Worm (Caenorhabditis elegans): Measurements from ENCODE around the gene syx-2.

The syx-2 gene

DNA sequence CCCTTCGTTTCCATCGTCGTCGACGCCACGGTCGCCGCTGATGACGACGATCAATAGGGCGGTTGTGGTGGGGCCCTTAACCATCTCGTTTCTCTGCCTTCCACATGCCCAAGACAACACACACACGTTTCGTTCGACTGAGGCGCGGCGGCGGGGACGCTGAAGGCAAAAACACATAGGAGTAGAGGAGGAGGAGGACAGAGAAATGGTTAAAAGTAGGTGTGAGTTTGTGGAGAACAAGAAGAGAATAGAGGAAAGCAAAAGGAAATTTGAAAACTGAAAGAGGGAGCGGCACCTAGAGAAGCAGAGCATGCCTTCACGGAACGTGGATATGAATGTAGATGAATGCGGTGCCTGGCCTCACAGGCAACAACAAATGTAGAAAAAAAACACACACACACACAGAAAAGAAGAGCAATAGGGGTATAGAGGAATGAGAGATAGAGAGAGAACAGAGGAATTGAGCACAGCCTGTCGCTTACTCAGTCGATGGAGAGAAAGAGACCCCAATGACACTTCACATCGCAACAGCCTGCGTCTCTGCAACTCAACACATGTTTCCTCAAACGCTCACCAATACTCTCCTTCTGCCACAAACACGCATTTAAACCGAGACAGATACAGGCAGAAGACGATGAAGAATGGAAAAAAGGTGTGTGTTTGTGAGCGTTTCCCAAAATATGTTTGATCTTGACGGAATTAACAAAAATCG, 9.5 kb downstream of the syx-2 start:
- peak; percentile 35 for TF ChIP-seq elt-2 (tag; optimal IDR thresholded peaks at IDR 0.05)
- peak; percentile 22 for TF ChIP-seq ztf-16 (tag; optimal IDR thresholded peaks at IDR 0.05)
- TF ChIP-seq ceh-14 (tag; optimal IDR thresholded peaks at IDR 0.05): peak; percentile 40
- TF ChIP-seq unc-3 (GFP tag; conservative IDR thresholded peaks at IDR 0.05): no peak
- no peak for TF ChIP-seq unc-3 (tag; optimal IDR thresholded peaks at IDR 0.05)
- no peak for TF ChIP-seq dmd-4 (tag; optimal IDR thresholded peaks at IDR 0.05; ENCODE audit: borderline replicate concordance)
- no peak for TF ChIP-seq lin-11 (tag; optimal IDR thresholded peaks at IDR 0.05)
- TF ChIP-seq ceh-31 (tag; optimal IDR thresholded peaks at IDR 0.05): peak; percentile 48
- peak; percentile 73 for TF ChIP-seq ceh-18 (tag; optimal IDR thresholded peaks at IDR 0.05)
- TF ChIP-seq ref-2 (tag; optimal IDR thresholded peaks at IDR 0.05): peak; percentile 50
- TF ChIP-seq C08G9.2 (tag; optimal IDR thresholded peaks at IDR 0.05): peak; percentile 3
- TF ChIP-seq hlh-30 (tag; optimal IDR thresholded peaks at IDR 0.05; ENCODE audit: insufficient read depth): peak; percentile 10
- no peak for TF ChIP-seq ceh-45 (GFP tag; IDR thresholded peaks at IDR 0.05)
- peak; percentile 64 for TF ChIP-seq tbx-2 (tag; optimal IDR thresholded peaks at IDR 0.05)
- TF ChIP-seq madf-2 (tag; optimal IDR thresholded peaks at IDR 0.05): peak; percentile 51
- TF ChIP-seq unc-42 (tag; optimal IDR thresholded peaks at IDR 0.05): peak; percentile 45
- peak; percentile 71 for TF ChIP-seq unc-55 (GFP tag; optimal IDR thresholded peaks at IDR 0.05)
- TF ChIP-seq hlh-8 (tag; optimal IDR thresholded peaks at IDR 0.05): peak; percentile 11
- TF ChIP-seq fkh-6 (tag; optimal IDR thresholded peaks at IDR 0.05): peak; percentile 38
- peak; percentile 56 for TF ChIP-seq nfya-1 (tag; optimal IDR thresholded peaks at IDR 0.05)
- peak; percentile 19 for TF ChIP-seq ets-4 (tag; optimal IDR thresholded peaks at IDR 0.05)
- no peak for TF ChIP-seq fax-1 (tag; optimal IDR thresholded peaks at IDR 0.05)
- peak; percentile 8 for TF ChIP-seq ceh-2 (tag; optimal IDR thresholded peaks at IDR 0.05)

ce11 chrX:13973769-13974168, 13.8 kb downstream of the syx-2 start:
- TF ChIP-seq elt-4 (tag; optimal IDR thresholded peaks at IDR 0.05) (no peak), unc-42 (tag; optimal IDR thresholded peaks at IDR 0.05) (peak; percentile 57), tbx-2 (tag; optimal IDR thresholded peaks at IDR 0.05) (peak; percentile 7), ceh-31 (tag; optimal IDR thresholded peaks at IDR 0.05) (peak; percentile 13), ceh-18 (tag; optimal IDR thresholded peaks at IDR 0.05) (peak; percentile 76), pag-3 (tag; optimal IDR thresholded peaks at IDR 0.05; ENCODE audit: borderline replicate concordance) (no peak), ceh-34 (tag; optimal IDR thresholded peaks at IDR 0.05) (peak; percentile 28), unc-55 (GFP tag; optimal IDR thresholded peaks at IDR 0.05) (peak; percentile 27), lim-6 (tag; optimal IDR thresholded peaks at IDR 0.05) (no peak), nhr-11 (tag; optimal IDR thresholded peaks at IDR 0.05) (no peak), ceh-14 (tag; optimal IDR thresholded peaks at IDR 0.05) (no peak)

DNA sequence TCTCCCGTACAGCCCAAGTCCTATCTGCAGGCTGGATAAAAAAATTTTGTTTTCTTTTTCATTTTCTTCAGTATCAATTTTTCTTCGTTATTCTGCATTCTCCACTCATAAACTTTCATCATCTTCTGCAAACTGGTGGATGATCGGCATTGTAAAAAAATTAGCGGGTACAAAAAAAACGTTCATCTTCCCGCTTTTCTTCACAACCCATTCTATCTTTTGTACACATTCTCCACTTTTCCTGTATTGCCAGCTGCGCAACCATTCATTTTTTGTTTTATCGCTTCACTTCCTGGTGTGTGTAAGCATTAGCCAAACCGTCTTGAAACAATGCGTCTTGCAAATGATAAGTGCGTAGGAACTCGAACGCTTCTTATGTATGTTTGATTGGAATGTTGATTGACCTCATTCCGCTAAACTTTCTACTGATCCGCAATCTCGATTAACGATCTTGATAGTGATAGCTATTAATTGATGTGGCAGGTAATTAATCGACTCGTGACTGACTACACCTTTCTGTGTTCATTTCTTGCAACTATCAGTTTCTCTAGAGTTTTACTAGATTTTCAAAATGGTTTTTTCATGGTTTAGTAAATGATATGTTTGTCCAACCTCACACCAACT, 14.6 kb downstream of the syx-2 start:
- TF ChIP-seq T23F11.4 (GFP tag; optimal IDR thresholded peaks at IDR 0.05) (no peak), ceh-9 (tag; optimal IDR thresholded peaks at IDR 0.05) (no peak), fkh-10 (GFP tag; optimal IDR thresholded peaks at IDR 0.05) (no peak), unc-55 (GFP tag; optimal IDR thresholded peaks at IDR 0.05) (peak; percentile 66)

DNA sequence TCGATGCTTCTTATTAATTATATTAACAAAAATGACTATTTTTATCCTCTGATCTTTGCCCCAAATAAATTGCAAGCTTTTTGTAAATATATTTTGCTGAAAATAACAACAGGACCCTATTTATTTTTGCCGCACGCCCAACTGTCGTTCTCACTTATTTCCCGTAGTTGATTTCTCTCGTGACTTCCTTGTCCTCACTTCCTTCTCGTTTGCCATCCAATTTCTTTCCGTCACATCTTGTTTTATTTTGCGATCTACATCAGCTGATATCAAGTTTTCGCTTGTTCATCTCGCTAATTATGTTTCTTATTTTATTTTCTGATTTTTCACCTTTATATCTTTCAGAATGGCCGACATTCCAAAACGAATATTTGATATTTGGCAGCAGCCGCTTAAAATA, 15.4 kb downstream of the syx-2 start, which contains the start of gene F48F7.5:
F48F7.5 (plus strand) TSS at position 340 of the 400 bp plus-strand sequence.
- TF ChIP-seq hlh-15 (tag; optimal IDR thresholded peaks at IDR 0.05) (no peak), gmeb-2 (tag; optimal IDR thresholded peaks at IDR 0.05) (no peak), hlh-30 (tag; optimal IDR thresholded peaks at IDR 0.05; ENCODE audit: insufficient read depth) (peak; percentile 20), pqm-1 (tag; optimal IDR thresholded peaks at IDR 0.05) (no peak), unc-55 (GFP tag; optimal IDR thresholded peaks at IDR 0.05) (no peak), pax-1 (tag; optimal IDR thresholded peaks at IDR 0.05) (no peak), fkh-6 (tag; optimal IDR thresholded peaks at IDR 0.05) (no peak)

Data from whole organism, late embryonic.